Worm (Caenorhabditis elegans) whole organism, L2 larva: Measurements from ENCODE around the gene Y62H9A.15.

Experiments used
- ama-1 ChIP-seq: fragments of 150-350 bp; optimal IDR thresholded peaks from 2 replicates; lab custom pipeline; 2018; ENCODE audit warnings: inconsistent platforms
- blmp-1 ChIP-seq: sonication (generic microtip); optimal IDR thresholded peaks from 2 replicates; lab custom pipeline; 2017; ENCODE audit warnings: missing genetic modification characterization, mild to moderate bottlenecking, missing compliant biosample characterization, antibody characterized with exemption, moderate library complexity; ENCODE audit not compliant: insufficient read depth
- nhr-23 ChIP-seq: fragments of 150-350 bp; optimal IDR thresholded peaks from 2 replicates; lab custom pipeline; 2014; ENCODE audit warnings: missing biosample characterization, missing genetic modification reagents, missing genetic modification characterization
- unc-62 ChIP-seq: fragments of 150-350 bp; optimal IDR thresholded peaks from 2 replicates; lab custom pipeline; 2014; ENCODE audit warnings: missing biosample characterization, missing genetic modification reagents, missing genetic modification characterization

- TF ChIP-seq blmp-1 (tag; lab: Kevin White, UChicago) (no peak), ama-1 (lab: Kevin White, UChicago) (no peak), unc-62 (GFP tag; lab: Kevin White, UChicago) (no peak), nhr-23 (tag; lab: Kevin White, UChicago) (no peak)
These were observed 45.2 kb upstream of the Y62H9A.15 start, which contains the start of gene T08D10.3 for ce11 chrX:11955125-11955524.
